Worm (Caenorhabditis elegans): ENCODE results near the gene chw-1.

The chw-1 gene

ce11 chrV:10501295-10501694, 39.2 kb downstream of the chw-1 start, which contains the start of gene C35A5.3:
TSS of gene C35A5.3 (minus strand) at chrV:10501395.
- TF ChIP-seq lin-11 (tag; optimal IDR thresholded peaks at IDR 0.05) (no peak), gmeb-1 (tag; optimal IDR thresholded peaks at IDR 0.05) (no peak), egl-27 (tag; optimal IDR thresholded peaks at IDR 0.05) (no peak), fos-1 (tag; optimal IDR thresholded peaks at IDR 0.05) (no peak), aly-2 (tag; optimal IDR thresholded peaks at IDR 0.05) (no peak), ceh-16 (tag; optimal IDR thresholded peaks at IDR 0.05) (no peak), nhr-21 (tag; optimal IDR thresholded peaks at IDR 0.05) (no peak), nhr-6 (tag; optimal IDR thresholded peaks at IDR 0.05) (no peak), sma-9 (GFP tag; optimal IDR thresholded peaks at IDR 0.05) (no peak), sma-9 (tag; optimal IDR thresholded peaks at IDR 0.05) (no peak), R02D3.7 (tag; optimal IDR thresholded peaks at IDR 0.05) (no peak), nhr-77 (tag; optimal IDR thresholded peaks at IDR 0.05) (no peak), elt-3 (tag; optimal IDR thresholded peaks at IDR 0.05) (no peak), crh-2 (tag; optimal IDR thresholded peaks at IDR 0.05) (no peak), nhr-23 (tag; optimal IDR thresholded peaks at IDR 0.05) (no peak), ZK546.5 (tag; optimal IDR thresholded peaks at IDR 0.05) (no peak), mbf-1 (tag; optimal IDR thresholded peaks at IDR 0.05) (no peak), mab-5 (tag; optimal IDR thresholded peaks at IDR 0.05) (no peak), lin-13 (GFP tag; optimal IDR thresholded peaks at IDR 0.05) (no peak), mdl-1 (tag; optimal IDR thresholded peaks at IDR 0.05) (no peak)

ce11 chrV:10503011-10503410, 40.9 kb downstream of the chw-1 start, which contains the start of gene C35A5.11:
TSS of gene C35A5.11 (minus strand) at chrV:10503111.
- TF ChIP-seq elt-3 (tag; optimal IDR thresholded peaks at IDR 0.05) (no peak), dmd-4 (tag; optimal IDR thresholded peaks at IDR 0.05) (no peak), F13H6.1 (tag; optimal IDR thresholded peaks at IDR 0.05) (no peak), unc-55 (GFP tag; optimal IDR thresholded peaks at IDR 0.05) (no peak), nhr-23 (tag; optimal IDR thresholded peaks at IDR 0.05) (no peak), elt-1 (tag; optimal IDR thresholded peaks at IDR 0.05) (no peak), ceh-82 (tag; optimal IDR thresholded peaks at IDR 0.05) (no peak), nhr-6 (tag; optimal IDR thresholded peaks at IDR 0.05) (no peak), nhr-129 (tag; optimal IDR thresholded peaks at IDR 0.05) (no peak), mdl-1 (tag; optimal IDR thresholded peaks at IDR 0.05) (no peak), nhr-12 (tag; optimal IDR thresholded peaks at IDR 0.05) (no peak)

ce11 chrV:10503893-10504292, 41.8 kb downstream of the chw-1 start, which contains the start of gene C35A5.10:
TSS of gene C35A5.10 (plus strand) at chrV:10504193.
- TF ChIP-seq elt-1 (tag; optimal IDR thresholded peaks at IDR 0.05) (no peak), nhr-12 (tag; optimal IDR thresholded peaks at IDR 0.05) (no peak), F13H6.1 (tag; optimal IDR thresholded peaks at IDR 0.05) (no peak), nhr-11 (tag; optimal IDR thresholded peaks at IDR 0.05) (no peak), lin-11 (tag; optimal IDR thresholded peaks at IDR 0.05) (no peak), lsy-2 (tag; optimal IDR thresholded peaks at IDR 0.05) (no peak), egl-27 (tag; optimal IDR thresholded peaks at IDR 0.05) (no peak), nhr-25 (tag; optimal IDR thresholded peaks at IDR 0.05) (no peak), zag-1 (tag; optimal IDR thresholded peaks at IDR 0.05) (no peak), gmeb-1 (tag; optimal IDR thresholded peaks at IDR 0.05) (no peak)

- TF ChIP-seq mbf-1 (tag; optimal IDR thresholded peaks at IDR 0.05) = no peak
- no peak for TF ChIP-seq alr-1 (tag; optimal IDR thresholded peaks at IDR 0.05)
- TF ChIP-seq snpc-4 (tag; optimal IDR thresholded peaks at IDR 0.05) = no peak
- no peak for TF ChIP-seq elt-1 (tag; optimal IDR thresholded peaks at IDR 0.05)
- TF ChIP-seq zag-1 (tag; optimal IDR thresholded peaks at IDR 0.05) = no peak
- no peak for TF ChIP-seq nhr-25 (tag; optimal IDR thresholded peaks at IDR 0.05)
- no peak for TF ChIP-seq sem-4 (tag; optimal IDR thresholded peaks at IDR 0.05)
- TF ChIP-seq ama-1 (optimal IDR thresholded peaks at IDR 0.05) = no peak
- TF ChIP-seq nhr-10 (tag; optimal IDR thresholded peaks at IDR 0.05) = no peak
These were observed 43.5 kb downstream of the chw-1 start, which contains the start of gene C35A5.5 for ce11 chrV:10505553-10505952. TSS of gene C35A5.5 (plus strand) at chrV:10505853.

- peak; percentile 99 for TF ChIP-seq nhr-129 (tag; optimal IDR thresholded peaks at IDR 0.05)
- TF ChIP-seq unc-55 (GFP tag; optimal IDR thresholded peaks at IDR 0.05) = no peak
- TF ChIP-seq nhr-25 (tag; optimal IDR thresholded peaks at IDR 0.05) = peak; percentile 34
These were observed 46.8 kb downstream of the chw-1 start, which contains the start of gene C35A5.6 for ce11 chrV:10508855-10509254. TSS of gene C35A5.6 (plus strand) at chrV:10509137.

Data from whole organism, L2 larva.